Fruit fly (Drosophila melanogaster): ENCODE data around the gene CG8066.

DNA sequence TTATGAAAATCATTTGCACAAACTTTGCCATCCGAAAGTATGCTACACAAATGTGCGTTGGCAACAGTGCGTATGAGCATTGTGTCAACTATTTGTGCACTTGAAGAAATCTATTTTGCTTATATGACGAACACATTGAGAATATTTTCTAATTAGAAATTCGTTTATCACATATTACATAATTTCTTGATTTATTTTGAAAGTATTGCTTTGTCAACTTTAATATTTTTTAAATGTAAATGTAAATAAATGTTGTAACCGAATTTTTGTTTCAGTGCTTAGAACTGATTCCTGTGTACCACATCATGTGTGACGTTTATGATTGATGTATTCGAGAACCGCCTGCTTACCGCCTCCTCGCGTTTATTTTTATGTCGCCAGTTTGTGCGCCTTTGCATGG is 26.6 kb downstream of the CG8066 start:
- no peak for TF ChIP-seq gl (tag; optimal IDR thresholded peaks at IDR 0.05)
- TF ChIP-seq CG9948 (tag; optimal IDR thresholded peaks at IDR 0.05), result no peak
- no peak for TF ChIP-seq rn (GFP tag; IDR thresholded peaks at IDR 0.05)
- no peak for TF ChIP-seq CG15710 (tag; optimal IDR thresholded peaks at IDR 0.05)
- no peak for TF ChIP-seq CG8159 (tag; optimal IDR thresholded peaks at IDR 0.05)
- TF ChIP-seq CG32121 (GFP tag; IDR thresholded peaks at IDR 0.05), result no peak
- no peak for TF ChIP-seq CG8301 (tag; optimal IDR thresholded peaks at IDR 0.05)
- TF ChIP-seq EcR (GFP tag; optimal IDR thresholded peaks at IDR 0.05), result no peak
